Worm (Caenorhabditis elegans) whole organism, L3 larva: Measurements from ENCODE around the gene ceph-41.
A peak's percentile ranks its signal among the peaks of the same experiment; 100 is the strongest.

Experiments
- R02D3.7 ChIP-seq: fragments of 150-350 bp; optimal IDR thresholded peaks from 2 replicates; lab custom pipeline; 2014; ENCODE audit warnings: missing biosample characterization, missing genetic modification characterization
- ZK546.5 ChIP-seq: sonication (generic microtip); optimal IDR thresholded peaks from 2 replicates; lab custom pipeline; 2017; ENCODE audit warnings: missing biosample characterization, missing genetic modification characterization
- aly-2 ChIP-seq: fragments of 150-350 bp; optimal IDR thresholded peaks from 2 replicates; lab custom pipeline; 2014; ENCODE audit warnings: missing biosample characterization, missing genetic modification characterization
- ama-1 ChIP-seq: fragments of 150-350 bp; optimal IDR thresholded peaks from 2 replicates; lab custom pipeline; 2018
- ceh-16 ChIP-seq: sonication (generic microtip); optimal IDR thresholded peaks from 2 replicates; lab custom pipeline; 2017; ENCODE audit warnings: missing biosample characterization, missing genetic modification characterization
- ceh-82 ChIP-seq: fragments of 150-350 bp; optimal IDR thresholded peaks from 2 replicates; lab custom pipeline; 2014; ENCODE audit warnings: missing biosample characterization, missing genetic modification characterization
- ceh-9 ChIP-seq: sonication (generic microtip); optimal IDR thresholded peaks from 2 replicates; lab custom pipeline; 2018; ENCODE audit warnings: missing biosample characterization, missing genetic modification characterization
- daf-12 ChIP-seq: fragments of 150-350 bp; optimal IDR thresholded peaks from 2 replicates; lab custom pipeline; 2014; ENCODE audit warnings: missing biosample characterization, missing genetic modification reagents, missing genetic modification characterization
- egl-27 ChIP-seq: sonication (generic microtip); optimal IDR thresholded peaks from 4 replicates; lab custom pipeline; 2017; ENCODE audit warnings: missing biosample characterization, missing genetic modification reagents, missing genetic modification characterization
- egl-5 ChIP-seq: fragments of 150-350 bp; optimal IDR thresholded peaks from 2 replicates; lab custom pipeline; 2017; ENCODE audit warnings: missing biosample characterization, missing genetic modification reagents, missing genetic modification characterization, inconsistent platforms
- elt-1 ChIP-seq: fragments of 150-350 bp; optimal IDR thresholded peaks from 2 replicates; lab custom pipeline; 2014; ENCODE audit warnings: missing biosample characterization, missing genetic modification characterization
- elt-2 ChIP-seq: sonication (generic microtip); optimal IDR thresholded peaks from 2 replicates; lab custom pipeline; 2016; ENCODE audit warnings: missing genetic modification reagents, mild to moderate bottlenecking, missing genetic modification characterization, missing compliant biosample characterization
- elt-3 ChIP-seq, 3 experiments: fragments of 150-350 bp in 1 of 3; sonication (generic microtip) in 2 of 3; optimal IDR thresholded peaks; 2 replicates in 2 of 3; 4 replicates in 1 of 3; lab custom pipeline; 2014 to 2017; ENCODE audit warnings: missing biosample characterization in 3 of 3, missing genetic modification characterization in 3 of 3
- fkh-2 ChIP-seq: fragments of 150-350 bp; optimal IDR thresholded peaks from 2 replicates; lab custom pipeline; 2014; ENCODE audit warnings: missing biosample characterization, missing genetic modification reagents, missing genetic modification characterization
- fos-1 ChIP-seq: fragments of 150-350 bp; optimal IDR thresholded peaks from 2 replicates; lab custom pipeline; 2014; ENCODE audit warnings: missing biosample characterization, missing genetic modification characterization
- hmg-11 ChIP-seq: sonication (generic microtip); optimal IDR thresholded peaks from 2 replicates; lab custom pipeline; 2016; ENCODE audit warnings: missing genetic modification characterization, missing compliant biosample characterization
- jun-1 ChIP-seq: fragments of 150-350 bp; optimal IDR thresholded peaks from 2 replicates; lab custom pipeline; 2014; ENCODE audit warnings: missing biosample characterization, missing genetic modification reagents, missing genetic modification characterization
- lin-15B ChIP-seq: fragments of 150-350 bp; optimal IDR thresholded peaks from 2 replicates; lab custom pipeline; 2014; ENCODE audit warnings: missing biosample characterization, missing genetic modification characterization
- lin-39 ChIP-seq: fragments of 150-350 bp; optimal IDR thresholded peaks from 2 replicates; lab custom pipeline; 2018; ENCODE audit warnings: missing biosample characterization, missing genetic modification reagents, missing genetic modification characterization
- lsy-12 ChIP-seq: sonication (generic microtip); optimal IDR thresholded peaks from 2 replicates; lab custom pipeline; 2016; ENCODE audit warnings: mild to moderate bottlenecking, missing genetic modification characterization, missing compliant biosample characterization
- mdl-1 ChIP-seq: fragments of 150-350 bp; optimal IDR thresholded peaks from 2 replicates; lab custom pipeline; 2014; ENCODE audit warnings: missing biosample characterization, missing genetic modification characterization
- nfya-1 ChIP-seq: sonication (generic microtip); optimal IDR thresholded peaks from 2 replicates; lab custom pipeline; 2017; ENCODE audit warnings: missing genetic modification characterization, mild to moderate bottlenecking, missing compliant biosample characterization, antibody characterized with exemption, moderate library complexity; ENCODE audit not compliant: insufficient read depth
- nhr-11 ChIP-seq: fragments of 150-350 bp; optimal IDR thresholded peaks from 2 replicates; lab custom pipeline; 2014; ENCODE audit warnings: missing biosample characterization, missing genetic modification characterization
- nhr-237 ChIP-seq: fragments of 150-350 bp; optimal IDR thresholded peaks from 2 replicates; lab custom pipeline; 2014; ENCODE audit warnings: missing biosample characterization, missing genetic modification characterization
- nhr-76 ChIP-seq: fragments of 150-350 bp; sonication (generic microtip); optimal IDR thresholded peaks from 5 replicates; lab custom pipeline; 2014; ENCODE audit warnings: missing biosample characterization, missing genetic modification characterization
- nhr-77 ChIP-seq: fragments of 150-350 bp; optimal IDR thresholded peaks from 2 replicates; lab custom pipeline; 2014; ENCODE audit warnings: missing biosample characterization, missing genetic modification characterization
- pha-4 ChIP-seq: fragments of 150-350 bp; optimal IDR thresholded peaks from 2 replicates; lab custom pipeline; 2014; ENCODE audit warnings: missing biosample characterization, missing genetic modification reagents, missing genetic modification characterization
- pqm-1 ChIP-seq: fragments of 150-350 bp; optimal IDR thresholded peaks from 2 replicates; lab custom pipeline; 2017; ENCODE audit warnings: missing biosample characterization, missing genetic modification characterization, inconsistent platforms
- snpc-4 ChIP-seq: fragments of 150-350 bp; optimal IDR thresholded peaks from 2 replicates; lab custom pipeline; 2014; ENCODE audit warnings: missing biosample characterization, missing genetic modification characterization
- tbx-2 ChIP-seq: sonication (generic microtip); optimal IDR thresholded peaks from 2 replicates; lab custom pipeline; 2016; ENCODE audit warnings: mild to moderate bottlenecking, missing genetic modification characterization, missing compliant biosample characterization
- unc-62 ChIP-seq: fragments of 150-350 bp; sonication (generic microtip); optimal IDR thresholded peaks from 4 replicates; lab custom pipeline; 2014; ENCODE audit warnings: missing biosample characterization, missing genetic modification reagents, missing genetic modification characterization
- zag-1 ChIP-seq: fragments of 150-350 bp; optimal IDR thresholded peaks from 2 replicates; lab custom pipeline; 2014; ENCODE audit warnings: missing biosample characterization, missing genetic modification characterization
- ztf-11 ChIP-seq: fragments of 150-350 bp; optimal IDR thresholded peaks from 2 replicates; lab custom pipeline; 2014; ENCODE audit warnings: missing biosample characterization, missing genetic modification characterization
- ztf-4 ChIP-seq: fragments of 150-350 bp; optimal IDR thresholded peaks from 2 replicates; lab custom pipeline; 2014; ENCODE audit warnings: missing biosample characterization, missing genetic modification characterization

ceph-41 gene

DNA sequence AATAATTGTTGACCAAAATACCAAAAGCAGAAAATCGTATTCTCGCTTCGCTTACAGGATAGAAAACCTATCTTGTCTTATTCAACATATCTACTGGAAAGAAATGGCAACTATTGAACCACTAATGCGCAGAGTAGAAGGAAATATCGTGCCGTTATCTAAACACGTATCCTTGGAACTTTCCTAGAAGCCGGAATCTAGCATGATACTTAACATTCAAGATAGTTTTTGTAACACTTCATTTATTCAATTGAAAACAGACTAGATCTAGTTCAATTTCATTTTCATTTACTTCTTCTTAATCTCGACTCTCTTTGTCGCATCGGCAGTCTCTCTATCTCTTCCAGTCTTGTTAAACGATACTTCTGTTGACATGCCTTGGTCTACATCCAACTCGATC, 28.0 kb downstream of the ceph-41 start:
- TF ChIP-seq ceh-16 (tag; lab: Kevin White, UChicago): no peak
- TF ChIP-seq pqm-1 (tag; lab: Kevin White, UChicago): peak; percentile 16
- TF ChIP-seq jun-1 (tag; lab: Kevin White, UChicago): no peak
- no peak for TF ChIP-seq elt-3 (tag; optimal IDR thresholded peaks at IDR 0.05; lab: Kevin White, UChicago)
- no peak for TF ChIP-seq fkh-2 (tag; lab: Kevin White, UChicago)

DNA sequence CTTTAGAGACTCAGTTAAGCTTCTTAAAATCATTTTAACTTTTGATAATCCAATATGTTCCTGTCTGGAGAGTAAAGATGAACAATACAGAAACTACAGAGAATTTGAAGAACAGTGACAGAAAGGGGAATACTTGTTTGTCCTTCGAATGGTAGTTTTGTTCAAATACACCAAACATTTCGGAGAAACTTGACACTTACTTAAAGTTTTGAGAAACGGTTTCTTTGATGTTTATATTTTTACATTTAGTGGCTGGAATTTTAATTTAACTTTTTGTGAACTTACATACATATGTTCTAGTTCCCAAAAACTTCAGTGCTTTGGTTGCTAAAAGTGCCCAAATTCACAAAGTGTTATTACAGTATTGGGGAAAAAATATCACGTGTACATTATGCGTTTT, 30.2 kb downstream of the ceph-41 start, which contains the start of gene B0218.5:
Gene B0218.5, minus strand, starts transcription at position 101 of the 400 bp plus-strand sequence.
- TF ChIP-seq hmg-11 (tag; lab: Kevin White, UChicago) (no peak), lin-15B (tag; lab: Kevin White, UChicago) (no peak), R02D3.7 (tag; lab: Kevin White, UChicago) (no peak), lin-39 (tag; lab: Kevin White, UChicago) (no peak), lsy-12 (no peak), aly-2 (no peak), pqm-1 (tag; lab: Kevin White, UChicago) (no peak), ama-1 (lab: Kevin White, UChicago) (no peak), ceh-82 (no peak), nhr-77 (tag; lab: Kevin White, UChicago) (no peak), zag-1 (tag; lab: Kevin White, UChicago) (no peak), ztf-11 (tag; lab: Kevin White, UChicago) (no peak), elt-3 (tag; optimal IDR thresholded peaks at IDR 0.05; lab: Kevin White, UChicago) (no peak), daf-12 (tag; lab: Kevin White, UChicago) (no peak), nfya-1 (tag; lab: Kevin White, UChicago) (no peak), ZK546.5 (tag; lab: Kevin White, UChicago) (no peak), elt-1 (tag; lab: Kevin White, UChicago) (no peak), ceh-16 (tag; lab: Kevin White, UChicago) (no peak), egl-5 (no peak), ceh-9 (no peak)

DNA sequence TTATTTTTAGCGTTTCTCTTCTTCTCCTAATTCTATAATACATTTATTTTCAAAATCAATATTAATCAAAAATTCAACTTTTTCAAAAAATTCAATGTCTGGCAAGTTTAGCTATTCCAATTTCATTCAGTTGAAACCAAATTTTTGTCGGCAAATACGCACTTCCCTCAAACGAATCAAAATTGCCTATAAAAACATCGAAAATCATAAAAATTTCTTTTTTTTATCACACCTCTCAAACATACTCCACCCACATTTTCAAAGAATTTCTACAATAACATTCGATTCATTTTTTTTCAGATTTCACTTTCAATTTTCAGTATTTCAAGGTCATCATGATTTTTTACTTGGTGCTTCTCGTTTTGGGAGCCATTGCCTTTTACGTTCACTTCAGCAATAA, 32.1 kb downstream of the ceph-41 start, which contains the start of gene faah-1:
Gene faah-1, plus strand, starts transcription at position 301 of the 400 bp plus-strand sequence.
- no peak for TF ChIP-seq unc-62 (GFP tag; lab: Kevin White, UChicago)
- no peak for TF ChIP-seq egl-27 (tag; lab: Kevin White, UChicago)
- TF ChIP-seq ztf-4 (tag; lab: Kevin White, UChicago): no peak
- no peak for TF ChIP-seq R02D3.7 (tag; lab: Kevin White, UChicago)
- no peak for TF ChIP-seq snpc-4
- TF ChIP-seq ceh-16 (tag; lab: Kevin White, UChicago): no peak
- TF ChIP-seq fos-1 (tag; lab: Kevin White, UChicago): no peak
- no peak for TF ChIP-seq ceh-82
- TF ChIP-seq nhr-11: no peak
- TF ChIP-seq mdl-1 (tag; lab: Kevin White, UChicago): no peak
- no peak for TF ChIP-seq elt-2
- no peak for TF ChIP-seq elt-1 (tag; lab: Kevin White, UChicago)
- TF ChIP-seq lin-15B (tag; lab: Kevin White, UChicago): no peak

DNA sequence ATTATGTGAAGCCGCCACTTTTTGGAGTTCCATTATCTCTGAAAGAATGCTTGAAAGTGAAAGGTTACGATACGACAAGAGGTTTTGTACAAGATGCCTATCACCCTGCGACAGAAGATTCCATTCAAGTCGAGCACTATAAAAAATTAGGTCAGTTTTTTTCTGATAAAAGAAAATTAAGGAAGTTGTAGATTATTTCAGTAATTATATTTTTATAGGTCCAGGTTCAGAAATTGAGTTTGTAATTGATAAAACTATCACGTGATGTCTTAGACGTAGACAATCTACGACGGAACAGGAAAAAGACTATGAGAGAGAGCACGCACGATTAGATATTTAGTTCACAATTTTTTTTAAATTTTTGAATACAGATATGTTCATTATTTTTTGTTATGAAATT, 33.0 kb downstream of the ceph-41 start:
- no peak for TF ChIP-seq zag-1 (tag; lab: Kevin White, UChicago)
- TF ChIP-seq unc-62 (GFP tag; lab: Kevin White, UChicago): no peak
- no peak for TF ChIP-seq nhr-77 (tag; lab: Kevin White, UChicago)
- no peak for TF ChIP-seq tbx-2 (tag; lab: Kevin White, UChicago)
- no peak for TF ChIP-seq elt-1 (tag; lab: Kevin White, UChicago)
- no peak for TF ChIP-seq egl-5
- TF ChIP-seq ceh-82: no peak
- peak; percentile 59 for TF ChIP-seq elt-2
- TF ChIP-seq, all 47 proteins: peak for 1

DNA sequence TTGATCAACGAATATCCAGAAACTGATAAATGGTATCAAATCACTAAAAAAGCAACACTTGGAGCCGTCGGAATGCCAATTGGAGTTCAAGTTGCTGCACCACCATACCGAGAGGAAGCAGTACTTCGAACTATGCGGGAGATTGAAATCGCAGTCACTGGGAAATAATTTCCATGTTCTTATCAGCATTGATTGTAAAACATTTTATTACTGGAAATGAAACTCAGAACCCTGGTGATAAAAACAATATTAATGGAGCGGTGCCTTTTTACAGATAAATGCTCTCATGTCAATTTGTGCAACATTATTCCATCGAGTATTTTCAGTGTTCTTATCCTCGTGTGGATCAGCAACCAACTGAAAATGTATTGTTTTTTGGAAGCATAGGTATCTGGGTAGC, 34.8 kb downstream of the ceph-41 start:
- TF ChIP-seq daf-12 (tag; lab: Kevin White, UChicago) (no peak), elt-2 (peak; percentile 66), pqm-1 (tag; lab: Kevin White, UChicago) (peak; percentile 59), nhr-237 (tag; lab: Kevin White, UChicago) (no peak)
- TF ChIP-seq, all 47 proteins: peak for 2

DNA sequence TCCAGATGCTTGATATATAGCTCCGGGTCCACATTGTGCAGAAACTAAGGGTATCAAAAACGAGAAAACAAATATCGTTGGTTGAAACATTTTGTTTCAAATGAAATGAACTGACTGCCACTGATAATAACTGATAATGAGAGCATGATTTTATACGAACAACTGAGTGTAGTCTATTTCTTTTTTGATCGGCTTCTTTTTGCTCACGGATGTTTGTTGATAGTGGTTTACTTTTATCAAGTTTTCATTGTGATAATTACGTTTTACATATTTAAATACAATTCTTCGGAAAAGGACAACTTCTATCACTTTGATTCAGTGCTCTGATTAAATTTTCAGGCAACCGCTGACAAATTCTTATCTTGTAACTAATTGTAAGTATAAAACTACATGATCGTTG, 36.7 kb downstream of the ceph-41 start, which contains the start of gene clec-51:
Gene clec-51, minus strand, starts transcription at position 114 of the 400 bp plus-strand sequence.
- TF ChIP-seq zag-1 (tag; lab: Kevin White, UChicago): no peak
- peak; percentile 22 for TF ChIP-seq pha-4
- TF ChIP-seq nfya-1 (tag; lab: Kevin White, UChicago): no peak
- peak; percentile 47 for TF ChIP-seq jun-1 (tag; lab: Kevin White, UChicago)
- TF ChIP-seq nhr-76 (tag; lab: Kevin White, UChicago): no peak
- TF ChIP-seq elt-2: peak; percentile 90
- TF ChIP-seq ztf-11 (tag; lab: Kevin White, UChicago): no peak
- no peak for TF ChIP-seq snpc-4
- TF ChIP-seq pqm-1 (tag; lab: Kevin White, UChicago): peak; percentile 88
- TF ChIP-seq egl-27 (tag; lab: Kevin White, UChicago): no peak
- no peak for TF ChIP-seq aly-2
